Worm (Caenorhabditis elegans): ENCODE results near the gene sru-42.
"Not testable (repeated sequence)": the region's sequence is repeated elsewhere in the genome, so short reads cannot be mapped to it uniquely, and the experiment has no call there.

ce11 chrV:15643192-15643591, 7.1 kb upstream of the sru-42 start, which contains the start of gene C55A1.4:
- TF ChIP-seq ztf-29 (GFP tag; IDR thresholded peaks at IDR 0.05); cog-1 (tag; optimal IDR thresholded peaks at IDR 0.05): not testable (repeated sequence)

All from whole organism, midembryonic.